Fruit fly (Drosophila melanogaster) whole organism, embryonic: ENCODE measurements around the gene CG15537.

ENCODE experiments used
- Awh ChIP-seq: fragments of 200-800 bp; sonication (Bioruptor generic); IDR thresholded peaks from 2 replicates; pipeline ENCODE4, ENCODE4 v1.3.6; 2022; ENCODE audit warnings: missing biosample characterization, missing genetic modification characterization
- Blimp-1 ChIP-seq: fragments of 200-800 bp; sonication (Bioruptor generic); optimal IDR thresholded peaks from 3 replicates; lab custom pipeline; 2018; ENCODE audit warnings: missing biosample characterization, missing genetic modification characterization, mild to moderate bottlenecking, moderate library complexity, missing genetic modification reagents
- CG10274 ChIP-seq: fragments of 200-800 bp; sonication (Bioruptor generic); optimal IDR thresholded peaks from 3 replicates; lab custom pipeline; 2017; ENCODE audit warnings: missing biosample characterization, mild to moderate bottlenecking, missing genetic modification characterization
- CG10654 ChIP-seq: fragments of 200-800 bp; sonication (Bioruptor generic); optimal IDR thresholded peaks from 2 replicates; lab custom pipeline; 2016; ENCODE audit warnings: missing biosample characterization, missing genetic modification characterization
- CG12769 ChIP-seq: fragments of 200-800 bp; sonication (Bioruptor generic); optimal IDR thresholded peaks from 2 replicates; lab custom pipeline; 2019; ENCODE audit warnings: missing biosample characterization, mild to moderate bottlenecking, missing genetic modification characterization, moderate library complexity
- CG13775 ChIP-seq: fragments of 200-800 bp; sonication (Bioruptor generic); optimal IDR thresholded peaks from 3 replicates; lab custom pipeline; 2017; ENCODE audit warnings: missing biosample characterization, mild to moderate bottlenecking, missing genetic modification characterization
- CG4328 ChIP-seq: fragments of 200-800 bp; sonication (Bioruptor generic); optimal IDR thresholded peaks from 3 replicates; lab custom pipeline; 2017; ENCODE audit warnings: missing biosample characterization, missing genetic modification reagents, missing genetic modification characterization
- CG7786 ChIP-seq: fragments of 200-800 bp; sonication (Bioruptor generic); optimal IDR thresholded peaks from 2 replicates; lab custom pipeline; 2016; ENCODE audit warnings: missing biosample characterization, missing genetic modification characterization
- CHES-1-like ChIP-seq: fragments of 200-800 bp; sonication (Bioruptor generic); optimal IDR thresholded peaks from 2 replicates; lab custom pipeline; 2016; ENCODE audit warnings: missing biosample characterization, missing genetic modification characterization
- CrebB ChIP-seq: fragments of 200-800 bp; sonication (Bioruptor generic); optimal IDR thresholded peaks from 3 replicates; lab custom pipeline; 2018; ENCODE audit warnings: missing biosample characterization, mild to moderate bottlenecking, missing genetic modification characterization
- Dll ChIP-seq: fragments of 200-800 bp; sonication (Bioruptor generic); IDR thresholded peaks from 4 replicates; pipeline ENCODE4 v1.3.6; 2022; ENCODE audit warnings: missing biosample characterization, missing genetic modification characterization; ENCODE audit not compliant: partially characterized antibody
- HLHmδ ChIP-seq: fragments of 200-800 bp; sonication (Bioruptor generic); optimal IDR thresholded peaks from 2 replicates; lab custom pipeline; 2018; ENCODE audit warnings: missing biosample characterization, mild to moderate bottlenecking, missing genetic modification characterization, moderate library complexity
- Lim3 ChIP-seq: fragments of 200-800 bp; sonication (Bioruptor generic); IDR thresholded peaks from 2 replicates; pipeline ENCODE4 v1.3.6; 2022; ENCODE audit warnings: missing biosample characterization, missing genetic modification characterization
- Mad ChIP-seq: fragments of 200-800 bp; sonication (Bioruptor generic); optimal IDR thresholded peaks from 2 replicates; lab custom pipeline; 2016; ENCODE audit warnings: missing biosample characterization, missing genetic modification characterization
- Neu2 ChIP-seq: fragments of 200-800 bp; sonication (Bioruptor generic); optimal IDR thresholded peaks from 3 replicates; lab custom pipeline; 2016; ENCODE audit warnings: missing biosample characterization, missing genetic modification characterization, borderline replicate concordance
- Pdp1 ChIP-seq, 2 experiments: fragments of 200-800 bp; sonication (Bioruptor generic); optimal IDR thresholded peaks; 3 replicates each; lab custom pipeline; 2016; ENCODE audit warnings: missing biosample characterization in 2 of 2, missing genetic modification characterization in 2 of 2, mild to moderate bottlenecking in 1 of 2, moderate library complexity in 1 of 2
- Tbp ChIP-seq: fragments of >200 bp; optimal IDR thresholded peaks from 2 replicates; lab custom pipeline; 2018; ENCODE audit warnings: missing biosample characterization, missing genetic modification characterization
- Usf ChIP-seq: fragments of 200-800 bp; sonication (Bioruptor generic); optimal IDR thresholded peaks from 2 replicates; lab custom pipeline; 2017; ENCODE audit warnings: missing genotype, missing biosample characterization, missing genetic modification characterization
- abd-A ChIP-seq: fragments of 200-800 bp; sonication (Bioruptor generic); optimal IDR thresholded peaks from 3 replicates; lab custom pipeline; 2019; ENCODE audit warnings: missing biosample characterization, mild to moderate bottlenecking, missing genetic modification characterization, moderate library complexity
- cato ChIP-seq: fragments of 200-800 bp; sonication (Bioruptor generic); optimal IDR thresholded peaks from 2 replicates; lab custom pipeline; 2016; ENCODE audit warnings: missing biosample characterization, missing genetic modification characterization, borderline replicate concordance
- caup ChIP-seq: fragments of 200-800 bp; sonication (Bioruptor generic); optimal IDR thresholded peaks from 3 replicates; lab custom pipeline; 2017; ENCODE audit warnings: missing biosample characterization, mild to moderate bottlenecking, missing genetic modification characterization, moderate library complexity; ENCODE audit not compliant: severe bottlenecking
- cg ChIP-seq: fragments of 200-800 bp; sonication (Bioruptor generic); optimal IDR thresholded peaks from 3 replicates; lab custom pipeline; 2019; ENCODE audit warnings: missing biosample characterization, mild to moderate bottlenecking, missing genetic modification characterization, moderate library complexity
- chinmo ChIP-seq: fragments of 200-800 bp; sonication (Bioruptor generic); IDR thresholded peaks from 4 replicates; pipeline ENCODE4 v1.3.6; 2022; ENCODE audit warnings: missing biosample characterization, missing genetic modification characterization; ENCODE audit not compliant: partially characterized antibody
- da ChIP-seq: fragments of 200-800 bp; sonication (Bioruptor generic); optimal IDR thresholded peaks from 2 replicates; lab custom pipeline; 2016; ENCODE audit warnings: missing biosample characterization, missing genetic modification characterization
- dan ChIP-seq: fragments of 200-800 bp; sonication (Bioruptor generic); IDR thresholded peaks from 2 replicates; pipeline ENCODE4 v1.3.6; 2022; ENCODE audit warnings: missing biosample characterization, missing genetic modification characterization
- dmrt99B ChIP-seq: fragments of 200-800 bp; sonication (Bioruptor generic); optimal IDR thresholded peaks from 2 replicates; lab custom pipeline; 2018; ENCODE audit warnings: missing biosample characterization, mild to moderate bottlenecking, missing genetic modification characterization, moderate library complexity
- grn ChIP-seq: fragments of 200-800 bp; sonication (Bioruptor generic); optimal IDR thresholded peaks from 3 replicates; lab custom pipeline; 2017; ENCODE audit warnings: missing biosample characterization, missing genetic modification characterization
- hbn ChIP-seq: fragments of 200-800 bp; sonication (Bioruptor generic); IDR thresholded peaks from 2 replicates; pipeline ENCODE4 v1.3.6; 2022; ENCODE audit warnings: missing biosample characterization, missing genetic modification characterization; ENCODE audit not compliant: partially characterized antibody
- kay ChIP-seq: fragments of 200-800 bp; sonication (Bioruptor generic); optimal IDR thresholded peaks from 2 replicates; lab custom pipeline; 2016; ENCODE audit warnings: missing biosample characterization, missing genetic modification characterization
- kni ChIP-seq: fragments of 200-800 bp; sonication (Bioruptor generic); optimal IDR thresholded peaks from 3 replicates; lab custom pipeline; 2017; ENCODE audit warnings: mild to moderate bottlenecking, missing biosample characterization, missing genetic modification reagents, missing genetic modification characterization
- mam ChIP-seq: fragments of 200-800 bp; sonication (Bioruptor generic); optimal IDR thresholded peaks from 3 replicates; lab custom pipeline; 2016; ENCODE audit warnings: missing biosample characterization, missing genetic modification characterization
- nerfin-1 ChIP-seq: fragments of 200-800 bp; sonication (Bioruptor generic); optimal IDR thresholded peaks from 3 replicates; lab custom pipeline; 2019; ENCODE audit warnings: missing biosample characterization, mild to moderate bottlenecking, missing genetic modification characterization, moderate library complexity
- nerfin-2 ChIP-seq: fragments of 200-800 bp; sonication (Bioruptor generic); IDR thresholded peaks from 2 replicates; pipeline ENCODE4 v1.3.6; 2022; ENCODE audit warnings: missing biosample characterization, missing genetic modification characterization; ENCODE audit not compliant: partially characterized antibody
- nom ChIP-seq: fragments of 200-800 bp; sonication (Bioruptor generic); optimal IDR thresholded peaks from 2 replicates; lab custom pipeline; 2017; ENCODE audit warnings: missing biosample characterization, missing genetic modification characterization, mild to moderate bottlenecking, moderate library complexity, missing genetic modification reagents
- onecut ChIP-seq: fragments of 200-800 bp; sonication (Bioruptor generic); IDR thresholded peaks from 2 replicates; pipeline ENCODE4 v1.3.6; 2022; ENCODE audit warnings: missing biosample characterization, missing genetic modification characterization
- pan ChIP-seq, 4 experiments: fragments of >200 bp in 3 of 4; fragments of 200-800 bp in 1 of 4; sonication (Bioruptor generic) in 1 of 4; optimal IDR thresholded peaks in 3 of 4; IDR thresholded peaks in 1 of 4; 2 replicates each; pipeline versions ENCODE4 v1.3.6 to Lab custom; 2017 to 2022; ENCODE audit warnings: missing biosample characterization in 2 of 4, missing genetic modification characterization in 2 of 4, mixed read lengths in 1 of 4
- pros ChIP-seq: fragments of 200-800 bp; sonication (Bioruptor generic); optimal IDR thresholded peaks from 3 replicates; lab custom pipeline; 2019; ENCODE audit warnings: missing biosample characterization, mild to moderate bottlenecking, missing genetic modification characterization, moderate library complexity
- sens ChIP-seq: fragments of 200-800 bp; sonication (Bioruptor generic); peaks from one replicate; lab custom pipeline; 2016; ENCODE audit warnings: missing biosample characterization, missing genetic modification characterization
- ttk ChIP-seq: fragments of 200-800 bp; sonication (Bioruptor generic); IDR thresholded peaks from 2 replicates; pipeline ENCODE4 v2.1.2; 2022; ENCODE audit warnings: missing biosample characterization, missing genetic modification characterization
- twi ChIP-seq: fragments of 200-800 bp; optimal IDR thresholded peaks from 2 replicates; lab custom pipeline; 2019; ENCODE audit warnings: missing biosample characterization, mild to moderate bottlenecking, missing genetic modification characterization, moderate library complexity
- vvl ChIP-seq: fragments of 200-800 bp; sonication (Bioruptor generic); IDR thresholded peaks from 2 replicates; pipeline ENCODE4 v1.3.6; 2022; ENCODE audit warnings: missing biosample characterization, missing genetic modification characterization

Gene CG15537

dm6 chr3R:30474667-30475213, 31.3 kb upstream of the CG15537 start:
- TF ChIP-seq grn (GFP tag; lab: Kevin White, UChicago) (peak; percentile 69), sens (GFP tag; lab: Kevin White, UChicago) (peak; percentile 55), Neu2 (GFP tag; lab: Kevin White, UChicago) (no peak), chinmo (GFP tag; lab: Robert Waterston, UW) (no peak), Lim3 (GFP tag; lab: Robert Waterston, UW) (no peak), CHES-1-like (GFP tag; lab: Kevin White, UChicago) (no peak), vvl (peak; percentile 63; the same call in 1 of the 2 replicates), dan (no peak), Pdp1 (GFP tag; optimal IDR thresholded peaks at IDR 0.05; lab: Kevin White, UChicago) (no peak), nerfin-2 (GFP tag; lab: Robert Waterston, UW) (no peak), cg (GFP tag; lab: Kevin White, UChicago) (peak; percentile 44), caup (GFP tag; lab: Kevin White, UChicago) (no peak), twi (tag; lab: Kevin White, UChicago) (peak; percentile 48), CG7786 (GFP tag; lab: Kevin White, UChicago) (no peak), Mad (no peak), CG4328 (GFP tag; lab: Kevin White, UChicago) (no peak), da (GFP tag; lab: Kevin White, UChicago) (no peak), CrebB (tag; lab: Kevin White, UChicago) (no peak), CG10654 (GFP tag; lab: Kevin White, UChicago) (no peak), Dll (GFP tag; lab: Robert Waterston, UW) (no peak), nom (GFP tag; lab: Kevin White, UChicago) (no peak), CG10274 (GFP tag; lab: Kevin White, UChicago) (peak; percentile 30), HLHmδ (GFP tag; lab: Kevin White, UChicago) (peak; percentile 85), pan (optimal IDR thresholded peaks at IDR 0.05; lab: Kevin White, UChicago) (no peak), pan (GFP tag; optimal IDR thresholded peaks at IDR 0.05 in 1 of 2, IDR thresholded peaks at IDR 0.05 in 1 of 2) (no peak), dmrt99B (tag; lab: Kevin White, UChicago) (no peak), ttk (GFP tag; lab: Robert Waterston, UW) (no peak), Tbp (no peak), pros (GFP tag; lab: Kevin White, UChicago) (peak; percentile 73), Usf (GFP tag; lab: Kevin White, UChicago) (no peak), CG13775 (GFP tag; lab: Kevin White, UChicago) (no peak), onecut (GFP tag; lab: Robert Waterston, UW) (no peak)
- TF ChIP-seq, all 482 proteins: peak for 8

- peak; percentile 81 for TF ChIP-seq abd-A (tag; lab: Kevin White, UChicago)
- no peak for TF ChIP-seq hbn
- peak; percentile 50 for TF ChIP-seq CG12769 (tag; lab: Kevin White, UChicago)
- no peak for TF ChIP-seq mam (GFP tag; lab: Kevin White, UChicago)
- no peak for TF ChIP-seq nerfin-1
- peak; percentile 12; the same call in 1 of the 2 replicates for TF ChIP-seq Awh (GFP tag; lab: Robert Waterston, UW)
- no peak for TF ChIP-seq cato (GFP tag; lab: Kevin White, UChicago)
- TF ChIP-seq kni (GFP tag; lab: Kevin White, UChicago), result peak; percentile 62
- TF ChIP-seq Blimp-1 (GFP tag; lab: Kevin White, UChicago), result peak; percentile 46
- TF ChIP-seq kay (GFP tag; lab: Kevin White, UChicago), result no peak
- 0 out of 4 replicates have a peak, but pooled peaks have one; percentile 31 for TF ChIP-seq chinmo (GFP tag; lab: Robert Waterston, UW)
These were observed 28.9 kb upstream of the CG15537 start for dm6 chr3R:30472331-30472730.
